Worm (Caenorhabditis elegans): ENCODE results near the gene lpr-5.

lpr-5 gene

DNA sequence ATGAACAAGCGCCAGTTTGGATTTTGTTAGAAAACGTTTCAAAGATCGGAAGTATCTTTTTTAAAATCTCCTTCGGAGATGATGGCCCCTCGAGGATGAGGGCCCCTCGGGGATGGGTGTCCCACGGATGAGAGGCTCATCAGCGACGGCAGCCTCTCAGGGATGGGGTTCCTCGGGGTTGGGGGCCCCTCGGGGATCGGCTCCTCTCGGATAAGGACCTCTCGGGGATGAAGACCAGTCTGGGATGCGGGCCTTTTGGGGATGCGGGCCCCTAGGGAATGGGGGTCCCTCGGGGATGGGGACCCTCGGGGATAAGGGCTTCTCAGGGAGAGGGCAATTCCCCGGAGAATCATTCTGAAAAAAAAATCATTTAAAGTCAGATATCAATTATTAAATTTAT, 11.6 kb upstream of the lpr-5 start:
- TF ChIP-seq ceh-8 (GFP tag; optimal IDR thresholded peaks at IDR 0.05): peak; percentile 53
- TF ChIP-seq fkh-10 (GFP tag; optimal IDR thresholded peaks at IDR 0.05): no peak

DNA sequence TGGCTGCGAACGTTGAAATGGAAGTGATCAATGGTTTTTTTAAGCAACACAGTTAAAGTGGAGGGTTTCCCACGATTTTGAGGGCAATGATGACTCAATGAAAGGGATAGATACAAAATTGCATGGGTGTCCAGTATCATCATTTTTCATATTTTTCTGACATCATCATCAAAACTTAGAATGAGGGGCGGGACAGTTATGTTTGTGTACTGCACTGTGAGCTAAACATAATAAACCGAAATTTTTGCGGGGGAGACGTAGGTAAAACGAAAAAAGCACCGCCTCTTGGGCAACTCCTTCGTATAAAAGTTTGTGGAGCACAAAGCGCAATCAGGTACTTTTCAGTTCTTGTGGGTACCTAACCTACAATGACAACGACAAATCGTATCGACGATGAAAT, 8.3 kb upstream of the lpr-5 start, which contains the start of gene C09F12.2:
C09F12.2 (plus strand) TSS at position 301 of the 400 bp plus-strand sequence.
- TF ChIP-seq ceh-82 (tag; optimal IDR thresholded peaks at IDR 0.05) (no peak), nhr-19 (GFP tag; conservative IDR thresholded peaks at IDR 0.05) (no peak), C16A3.4 (tag; optimal IDR thresholded peaks at IDR 0.05) (no peak), aly-2 (tag; optimal IDR thresholded peaks at IDR 0.05) (no peak), mep-1 (tag; optimal IDR thresholded peaks at IDR 0.05) (no peak), Y116A8C.19 (tag; optimal IDR thresholded peaks at IDR 0.05; ENCODE audit: borderline replicate concordance) (no peak), ces-1 (GFP tag; optimal IDR thresholded peaks at IDR 0.05) (no peak), nhr-90 (tag; optimal IDR thresholded peaks at IDR 0.05; ENCODE audit: poor library complexity) (no peak), lsy-2 (tag; optimal IDR thresholded peaks at IDR 0.05) (no peak)

DNA sequence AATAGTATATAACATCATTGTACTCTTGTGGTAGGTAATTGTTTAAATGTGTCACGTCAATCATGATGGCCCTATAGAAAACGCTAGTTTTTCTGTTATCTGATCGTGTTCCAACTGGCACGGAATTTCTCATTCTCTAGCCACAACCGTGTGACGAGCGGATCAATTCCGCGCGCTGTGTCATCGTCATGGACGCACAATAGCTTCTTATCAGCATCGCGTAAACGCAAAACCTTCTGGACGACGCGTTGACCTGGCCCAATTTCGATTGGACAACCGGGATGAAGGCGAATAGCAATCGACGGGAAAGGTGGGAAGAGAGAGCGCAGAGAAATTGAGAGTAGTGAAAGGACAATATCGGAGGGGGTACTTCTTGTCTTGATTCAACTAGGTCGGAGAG, 4.9 kb upstream of the lpr-5 start, which contains the start of gene lpr-3:
lpr-3 (plus strand) TSS at position 374 of the 400 bp plus-strand sequence.
- TF ChIP-seq blmp-1 (tag; optimal IDR thresholded peaks at IDR 0.05) (peak; percentile 100), F16B12.6 (tag; optimal IDR thresholded peaks at IDR 0.05) (no peak), C34B4.2 (tag; optimal IDR thresholded peaks at IDR 0.05) (no peak), elt-3 (tag; optimal IDR thresholded peaks at IDR 0.05) (peak in 1 of 6 experiments; percentile 56), mep-1 (tag; optimal IDR thresholded peaks at IDR 0.05) (peak; percentile 32), ztf-4 (tag; optimal IDR thresholded peaks at IDR 0.05) (peak; percentile 19), lin-14 (GFP tag; optimal IDR thresholded peaks at IDR 0.05) (peak; percentile 1), lin-15B (tag; optimal IDR thresholded peaks at IDR 0.05) (no peak), nhr-85 (tag) (peak; percentile 17)

DNA sequence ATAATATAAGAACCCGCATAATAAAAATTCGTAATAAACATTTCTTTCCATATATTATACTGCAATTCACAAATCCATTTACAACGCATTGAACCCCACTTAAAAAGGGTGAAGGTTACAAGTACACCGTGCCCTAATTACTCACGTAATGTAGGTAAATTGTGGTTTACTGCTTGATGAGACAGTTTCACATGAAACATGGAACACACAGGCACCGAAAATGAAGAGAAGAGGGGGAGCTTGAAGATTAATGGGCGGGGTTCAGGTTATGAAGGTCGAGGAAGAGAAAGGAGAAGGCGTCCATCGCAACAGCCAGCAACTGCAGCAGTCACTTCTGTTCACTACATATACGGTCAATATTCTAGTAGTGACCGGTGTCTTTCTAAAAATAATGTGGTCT, 2.2 kb upstream of the lpr-5 start, which contains the start of gene lpr-6:
lpr-6 (plus strand) TSS at position 251 of the 400 bp plus-strand sequence.
- TF ChIP-seq ama-1 (optimal IDR thresholded peaks at IDR 0.05) (no peak), blmp-1 (tag; optimal IDR thresholded peaks at IDR 0.05) (peak; percentile 57)

DNA sequence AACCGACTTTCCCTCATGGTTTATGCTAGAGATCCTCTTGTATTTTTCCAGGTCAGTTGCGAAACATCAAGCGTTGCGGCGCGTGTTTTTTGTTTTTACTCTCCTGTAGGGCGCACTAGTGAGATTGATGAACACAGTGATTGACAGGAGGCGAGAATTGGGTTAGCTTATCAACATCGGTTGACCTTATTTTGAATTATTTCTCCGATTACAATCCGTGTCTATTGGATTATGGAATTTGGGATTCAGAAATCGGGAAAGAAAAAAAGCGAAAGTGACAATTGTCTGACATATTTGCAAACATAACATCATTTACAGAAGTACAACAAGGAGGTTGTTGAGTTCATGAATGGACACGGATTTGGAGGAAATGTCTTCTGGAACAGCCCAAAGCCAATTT, 983 bp upstream of the lpr-5 start:
- TF ChIP-seq snu-23 (GFP tag; optimal IDR thresholded peaks at IDR 0.05) (no peak), nhr-237 (tag; optimal IDR thresholded peaks at IDR 0.05) (no peak), lin-39 (tag; optimal IDR thresholded peaks at IDR 0.05) (no peak), elt-3 (tag; optimal IDR thresholded peaks at IDR 0.05) (peak in 1 of 6 experiments; percentile 21), blmp-1 (tag; optimal IDR thresholded peaks at IDR 0.05) (peak; percentile 93), lsy-2 (tag; optimal IDR thresholded peaks at IDR 0.05) (no peak)

DNA sequence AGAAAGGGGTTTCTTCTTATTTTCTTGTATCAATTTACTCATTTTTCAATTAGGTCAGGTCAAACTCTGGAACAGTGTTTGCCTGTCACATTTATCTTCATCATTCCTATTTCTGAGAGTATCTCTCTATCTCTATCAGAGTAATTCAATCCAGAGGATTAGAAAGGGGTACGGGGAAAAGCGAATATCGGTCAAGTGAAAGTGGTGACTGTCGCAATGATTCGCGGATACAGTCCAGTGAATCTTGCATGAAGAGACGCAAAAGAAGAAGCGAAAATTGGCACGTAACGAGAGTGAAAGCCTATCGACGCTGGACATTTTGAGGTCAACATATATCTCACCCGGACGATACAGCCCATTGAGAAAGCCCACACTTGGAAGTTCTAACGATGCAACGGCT, 2.9 kb downstream of the lpr-5 start, which contains the start of gene lpr-4:
lpr-4 (plus strand) TSS at position 328 of the 400 bp plus-strand sequence.
- TF ChIP-seq elt-3 (tag; optimal IDR thresholded peaks at IDR 0.05) (peak in 2 of 6 experiments; percentile 3 to 33), unc-30 (tag; optimal IDR thresholded peaks at IDR 0.05) (no peak), unc-98 (GFP tag; IDR thresholded peaks at IDR 0.05) (no peak), blmp-1 (tag; optimal IDR thresholded peaks at IDR 0.05) (peak; percentile 100)

DNA sequence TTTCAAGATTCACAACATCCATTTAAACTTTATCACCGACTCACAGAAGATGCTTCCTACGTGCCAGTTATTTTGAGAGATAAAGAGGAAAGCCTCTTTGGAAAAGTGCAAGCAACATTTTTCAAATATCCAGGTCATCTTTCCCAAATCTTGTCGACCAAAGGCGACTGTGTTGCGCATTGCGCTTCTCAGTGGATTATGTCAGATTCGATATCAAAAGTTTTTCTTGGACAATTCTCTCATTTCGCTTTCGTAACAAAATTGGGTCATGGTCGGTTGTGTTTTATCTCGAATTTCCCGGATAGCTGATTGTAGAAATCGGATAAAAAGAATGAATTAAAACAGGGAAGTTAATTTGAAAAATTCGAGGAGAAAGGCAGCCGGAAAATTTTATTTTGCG, 5.3 kb downstream of the lpr-5 start:
- TF ChIP-seq blmp-1 (tag; optimal IDR thresholded peaks at IDR 0.05) (peak; percentile 98), fkh-4 (tag; optimal IDR thresholded peaks at IDR 0.05; ENCODE audit: borderline replicate concordance) (no peak), tlp-1 (tag; optimal IDR thresholded peaks at IDR 0.05) (no peak), lin-15B (tag; optimal IDR thresholded peaks at IDR 0.05) (no peak), dsc-1 (tag; optimal IDR thresholded peaks at IDR 0.05) (no peak), ceh-63 (GFP tag; optimal IDR thresholded peaks at IDR 0.05) (no peak), ceh-90 (tag; optimal IDR thresholded peaks at IDR 0.05) (no peak)
